Fruit fly (Drosophila melanogaster) whole organism, wandering third instar larva: ENCODE measurements around the gene Atg14.
A peak's percentile ranks its signal among the peaks of the same experiment; 100 is the strongest.

Source experiments
- Abd-B ChIP-seq: fragments of >200 bp; optimal IDR thresholded peaks from 2 replicates; lab custom pipeline; 2017; ENCODE audit warnings: missing biosample characterization, missing genetic modification characterization
- CG32264 ChIP-seq: fragments of 200-800 bp; sonication (Bioruptor generic); optimal IDR thresholded peaks from 2 replicates; lab custom pipeline; 2016; ENCODE audit warnings: missing biosample characterization, missing genetic modification characterization
- CG9705 ChIP-seq: fragments of 200-800 bp; sonication (Bioruptor generic); optimal IDR thresholded peaks from 2 replicates; lab custom pipeline; 2018; ENCODE audit warnings: missing biosample characterization, mild to moderate bottlenecking, missing genetic modification characterization
- Dfd ChIP-seq: fragments of >200 bp; optimal IDR thresholded peaks from 2 replicates; lab custom pipeline; 2017; ENCODE audit warnings: missing biosample characterization, missing genetic modification characterization
- Dif ChIP-seq: fragments of 200-275, 200-300 bp; sonication (Bioruptor generic); optimal IDR thresholded peaks from 2 replicates; lab custom pipeline; 2018; ENCODE audit warnings: missing biosample characterization, missing genetic modification characterization; ENCODE audit not compliant: partially characterized antibody
- GATAd ChIP-seq: sonication (Bioruptor generic); optimal IDR thresholded peaks from 2 replicates; lab custom pipeline; 2016; ENCODE audit warnings: missing biosample characterization, missing genetic modification characterization
- HLH106 ChIP-seq: fragments of 200-800 bp; optimal IDR thresholded peaks from 3 replicates; lab custom pipeline; 2019; ENCODE audit warnings: missing biosample characterization, mild to moderate bottlenecking, missing genetic modification characterization, moderate library complexity
- Hnf4 ChIP-seq: fragments of 200-800 bp; sonication (Bioruptor generic); optimal IDR thresholded peaks from 2 replicates; lab custom pipeline; 2016; ENCODE audit warnings: missing biosample characterization, mild to moderate bottlenecking, missing genetic modification characterization
- Hr78 ChIP-seq: fragments of >200 bp; optimal IDR thresholded peaks from 2 replicates; lab custom pipeline; 2017; ENCODE audit warnings: missing biosample characterization, missing genetic modification characterization
- Hr83 ChIP-seq: fragments of 200-300 bp; sonication (Bioruptor generic); optimal IDR thresholded peaks from 2 replicates; lab custom pipeline; 2016; ENCODE audit warnings: missing biosample characterization, mild to moderate bottlenecking, missing genetic modification characterization, moderate library complexity; ENCODE audit not compliant: poor library complexity, severe bottlenecking
- Mio ChIP-seq: sonication (Bioruptor generic); optimal IDR thresholded peaks from 2 replicates; lab custom pipeline; 2016; ENCODE audit warnings: missing biosample characterization, missing genetic modification characterization
- Myc ChIP-seq: fragments of >200 bp; optimal IDR thresholded peaks from 2 replicates; lab custom pipeline; 2017
- N ChIP-seq: fragments of >200 bp; optimal IDR thresholded peaks from 2 replicates; lab custom pipeline; 2018; ENCODE audit warnings: missing biosample characterization, missing external identifiers, missing genetic modification characterization
- OdsH ChIP-seq: fragments of 200-800 bp; sonication (Bioruptor generic); optimal IDR thresholded peaks from 2 replicates; lab custom pipeline; 2016; ENCODE audit warnings: missing biosample characterization, mild to moderate bottlenecking, missing genetic modification characterization
- Rel ChIP-seq, 2 experiments: fragments of 200-800 bp; sonication (Bioruptor generic) in 1 of 2; optimal IDR thresholded peaks; 2 replicates in 1 of 2; 3 replicates in 1 of 2; lab custom pipeline; 2016 to 2019; ENCODE audit warnings: mild to moderate bottlenecking in 2 of 2, missing biosample characterization in 2 of 2, missing genetic modification characterization in 2 of 2, moderate library complexity in 1 of 2
- Sp1 ChIP-seq: fragments of 200-800 bp; sonication (Bioruptor generic); optimal IDR thresholded peaks from 3 replicates; lab custom pipeline; 2019; ENCODE audit warnings: missing biosample characterization, mild to moderate bottlenecking, missing genetic modification characterization, moderate library complexity
- Vsx2 ChIP-seq: fragments of 200-300, 225-300 bp; sonication (Bioruptor generic); optimal IDR thresholded peaks from 2 replicates; lab custom pipeline; 2018; ENCODE audit warnings: missing biosample characterization, missing genetic modification characterization; ENCODE audit not compliant: partially characterized antibody
- br ChIP-seq: fragments of 200-800 bp; sonication (Bioruptor generic); optimal IDR thresholded peaks from 2 replicates; lab custom pipeline; 2016; ENCODE audit warnings: missing biosample characterization, missing genetic modification characterization
- brk ChIP-seq: fragments of 200-800 bp; sonication (Bioruptor generic); optimal IDR thresholded peaks from 2 replicates; lab custom pipeline; 2016; ENCODE audit warnings: missing biosample characterization, mild to moderate bottlenecking, missing genetic modification characterization
- dl ChIP-seq, 2 experiments: fragments of 175-275, 200-275 bp in 1 of 2; fragments of 200-275 bp in 1 of 2; sonication (Bioruptor generic); optimal IDR thresholded peaks; lab custom pipeline; 2018; ENCODE audit warnings: mild to moderate bottlenecking in 2 of 2, missing biosample characterization in 2 of 2, missing genetic modification characterization in 2 of 2, moderate library complexity in 2 of 2; ENCODE audit not compliant: partially characterized antibody in 2 of 2, insufficient read depth in 1 of 2
- dmrt93B ChIP-seq: fragments of 200-800 bp; sonication (Bioruptor generic); optimal IDR thresholded peaks from 2 replicates; lab custom pipeline; 2018; ENCODE audit warnings: missing biosample characterization, mild to moderate bottlenecking, missing genetic modification characterization
- dsf ChIP-seq: sonication (Bioruptor generic); optimal IDR thresholded peaks from 2 replicates; lab custom pipeline; 2016; ENCODE audit warnings: missing biosample characterization, missing genetic modification characterization, borderline replicate concordance
- ey ChIP-seq: fragments of 200-800 bp; sonication (Bioruptor generic); optimal IDR thresholded peaks from 2 replicates; lab custom pipeline; 2016; ENCODE audit warnings: missing biosample characterization, missing genetic modification characterization
- foxo ChIP-seq, 2 experiments: fragments of 200-800 bp; sonication (Bioruptor generic); optimal IDR thresholded peaks; 2 replicates in 1 of 2; 3 replicates in 1 of 2; lab custom pipeline; 2016 to 2017; ENCODE audit warnings: missing biosample characterization in 2 of 2, missing genetic modification characterization in 2 of 2
- fru ChIP-seq: fragments of 200-800 bp; sonication (Bioruptor generic); optimal IDR thresholded peaks from 3 replicates; lab custom pipeline; 2016; ENCODE audit warnings: missing biosample characterization, mild to moderate bottlenecking, missing genetic modification characterization
- h ChIP-seq: fragments of 200-800 bp; sonication (Bioruptor generic); optimal IDR thresholded peaks from 3 replicates; lab custom pipeline; 2016; ENCODE audit warnings: missing biosample characterization, mild to moderate bottlenecking, missing genetic modification characterization
- jim ChIP-seq: fragments of 175-275, 200-325 bp; sonication (Bioruptor generic); optimal IDR thresholded peaks from 2 replicates; lab custom pipeline; 2016; ENCODE audit warnings: missing biosample characterization, mild to moderate bottlenecking, missing genetic modification characterization
- lola ChIP-seq: fragments of >200 bp; optimal IDR thresholded peaks from 2 replicates; lab custom pipeline; 2017; ENCODE audit warnings: missing biosample characterization, missing genetic modification characterization
- pan ChIP-seq: fragments of >200 bp; optimal IDR thresholded peaks from 2 replicates; lab custom pipeline; 2017
- psq ChIP-seq: fragments of 200-800 bp; sonication (Bioruptor generic); optimal IDR thresholded peaks from 3 replicates; lab custom pipeline; 2017; ENCODE audit warnings: missing biosample characterization, mild to moderate bottlenecking, missing genetic modification characterization, moderate library complexity
- rgr ChIP-seq: fragments of 200-800 bp; sonication (Bioruptor generic); optimal IDR thresholded peaks from 3 replicates; lab custom pipeline; 2016; ENCODE audit warnings: missing biosample characterization, mild to moderate bottlenecking, missing genetic modification characterization
- sage ChIP-seq: fragments of 200-800 bp; sonication (Bioruptor generic); optimal IDR thresholded peaks from 2 replicates; lab custom pipeline; 2016; ENCODE audit warnings: missing biosample characterization, mild to moderate bottlenecking, missing genetic modification characterization
- sv ChIP-seq: fragments of 200-800 bp; sonication (Bioruptor generic); optimal IDR thresholded peaks from 3 replicates; lab custom pipeline; 2016; ENCODE audit warnings: missing biosample characterization, missing genetic modification characterization
- tai ChIP-seq: sonication (Bioruptor generic); optimal IDR thresholded peaks from 2 replicates; lab custom pipeline; 2016; ENCODE audit warnings: missing biosample characterization, missing genetic modification characterization
- usp ChIP-seq: fragments of >200 bp; optimal IDR thresholded peaks from 2 replicates; lab custom pipeline; 2017; ENCODE audit warnings: missing biosample characterization, missing genetic modification characterization
- woc ChIP-seq: sonication (Bioruptor generic); optimal IDR thresholded peaks from 2 replicates; lab custom pipeline; 2016; ENCODE audit warnings: missing biosample characterization, mild to moderate bottlenecking, missing genetic modification characterization

The Atg14 gene

dm6 chr3R:29116167-29116725 is at the start of gene Atg14:
Gene Atg14, plus strand, starts transcription at chr3R:29116391.
- no peak for TF ChIP-seq Mio (GFP tag; lab: Kevin White, UChicago)
- no peak for TF ChIP-seq Rel (GFP tag; optimal IDR thresholded peaks at IDR 0.05; lab: Kevin White, UChicago)
- TF ChIP-seq Rel (tag; optimal IDR thresholded peaks at IDR 0.05; lab: Kevin White, UChicago): no peak
- TF ChIP-seq h (GFP tag; lab: Kevin White, UChicago): peak; percentile 27
- no peak for TF ChIP-seq Abd-B (GFP tag; lab: Kevin White, UChicago)
- no peak for TF ChIP-seq dsf
- TF ChIP-seq Hr83 (GFP tag; lab: Kevin White, UChicago): peak; percentile 1
- TF ChIP-seq lola (GFP tag; lab: Kevin White, UChicago): no peak
- TF ChIP-seq br (GFP tag; lab: Kevin White, UChicago): peak; percentile 9
- TF ChIP-seq Sp1 (GFP tag; lab: Kevin White, UChicago): no peak
- TF ChIP-seq Hnf4 (GFP tag; lab: Kevin White, UChicago): no peak
- peak in 1 of 2 experiments; percentile 21 for TF ChIP-seq foxo (GFP tag; optimal IDR thresholded peaks at IDR 0.05; lab: Kevin White, UChicago)
- TF ChIP-seq GATAd (GFP tag; lab: Kevin White, UChicago): no peak
- peak; percentile 37 for TF ChIP-seq fru (GFP tag; lab: Kevin White, UChicago)
- TF ChIP-seq, all 38 proteins: peak for 5

- no peak for TF ChIP-seq Hr78 (GFP tag; lab: Kevin White, UChicago)
- no peak for TF ChIP-seq CG32264 (GFP tag; lab: Kevin White, UChicago)
- TF ChIP-seq Dif: no peak
- no peak for TF ChIP-seq Abd-B (GFP tag; lab: Kevin White, UChicago)
- TF ChIP-seq Hr83 (GFP tag; lab: Kevin White, UChicago): no peak
- TF ChIP-seq fru (GFP tag; lab: Kevin White, UChicago): peak; percentile 28
- no peak for TF ChIP-seq Mio (GFP tag; lab: Kevin White, UChicago)
- no peak for TF ChIP-seq Vsx2 (GFP tag; lab: Kevin White, UChicago)
- TF ChIP-seq h (GFP tag; lab: Kevin White, UChicago): peak; percentile 34
- TF ChIP-seq Dfd (GFP tag; lab: Kevin White, UChicago): no peak
- no peak for TF ChIP-seq Rel (GFP tag; optimal IDR thresholded peaks at IDR 0.05; lab: Kevin White, UChicago)
- peak; percentile 29 for TF ChIP-seq Rel (tag; optimal IDR thresholded peaks at IDR 0.05; lab: Kevin White, UChicago)
- no peak for TF ChIP-seq jim
- no peak for TF ChIP-seq HLH106 (tag; lab: Kevin White, UChicago)
- no peak for TF ChIP-seq psq (GFP tag; lab: Kevin White, UChicago)
- no peak for TF ChIP-seq br (GFP tag; lab: Kevin White, UChicago)
- TF ChIP-seq foxo (GFP tag; optimal IDR thresholded peaks at IDR 0.05; lab: Kevin White, UChicago): no peak
- no peak for TF ChIP-seq tai (GFP tag; lab: Kevin White, UChicago)
- peak; percentile 9 for TF ChIP-seq Sp1 (GFP tag; lab: Kevin White, UChicago)
These were observed 49.1 kb upstream of the Atg14 start for dm6 chr3R:29067091-29067490.

DNA sequence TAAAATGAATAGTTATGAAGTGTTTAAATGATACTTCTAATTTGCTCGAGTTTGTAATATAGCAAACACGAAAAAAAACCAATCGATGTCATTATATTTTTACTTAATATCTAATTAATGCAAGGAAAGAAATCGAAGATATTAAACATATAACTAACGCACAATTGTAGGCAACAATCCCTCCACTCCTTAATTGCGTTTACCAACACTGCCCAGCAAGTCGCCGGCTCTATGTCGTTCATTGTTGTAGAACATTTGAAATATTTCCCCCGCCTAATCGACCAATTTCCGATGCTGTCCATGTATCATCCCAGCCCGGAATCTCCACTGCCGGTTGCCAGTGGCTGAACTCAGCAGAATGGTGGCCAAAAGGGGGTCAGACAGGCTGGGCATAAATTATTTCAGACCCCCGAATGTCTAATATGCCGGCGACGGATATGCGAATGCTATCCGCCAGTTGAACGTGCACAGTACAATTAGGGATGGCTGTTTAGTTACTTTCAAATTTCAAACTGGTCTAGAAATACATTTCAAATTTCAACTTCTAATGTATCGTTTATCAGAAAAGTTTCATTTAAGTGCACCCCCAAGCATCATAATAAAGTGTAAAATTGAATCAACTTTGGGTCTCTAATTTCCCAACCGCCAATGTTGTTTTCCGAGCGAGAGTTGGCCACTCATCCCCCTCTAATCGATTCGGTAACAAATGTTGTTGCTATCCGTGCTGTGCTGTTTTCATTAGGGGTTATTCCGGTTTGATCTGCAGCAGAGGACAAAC is 47.6 kb upstream of the Atg14 start:
- no peak for TF ChIP-seq Hr83 (GFP tag; lab: Kevin White, UChicago)
- no peak for TF ChIP-seq sv (GFP tag; lab: Kevin White, UChicago)
- TF ChIP-seq Myc: no peak
- TF ChIP-seq lola (GFP tag; lab: Kevin White, UChicago): no peak
- TF ChIP-seq pan (lab: Kevin White, UChicago): no peak
- TF ChIP-seq tai (GFP tag; lab: Kevin White, UChicago): no peak
- peak; percentile 25 for TF ChIP-seq woc (GFP tag; lab: Kevin White, UChicago)
- TF ChIP-seq Hr78 (GFP tag; lab: Kevin White, UChicago): no peak
- TF ChIP-seq Rel (GFP tag; optimal IDR thresholded peaks at IDR 0.05; lab: Kevin White, UChicago): peak; percentile 4
- no peak for TF ChIP-seq Rel (tag; optimal IDR thresholded peaks at IDR 0.05; lab: Kevin White, UChicago)
- TF ChIP-seq Dfd (GFP tag; lab: Kevin White, UChicago): no peak
- no peak for TF ChIP-seq CG32264 (GFP tag; lab: Kevin White, UChicago)
- TF ChIP-seq Dif: no peak
- peak; percentile 1 for TF ChIP-seq br (GFP tag; lab: Kevin White, UChicago)
- peak in 1 of 2 experiments; percentile 63 for TF ChIP-seq foxo (GFP tag; optimal IDR thresholded peaks at IDR 0.05; lab: Kevin White, UChicago)
- no peak for TF ChIP-seq GATAd (GFP tag; lab: Kevin White, UChicago)
- TF ChIP-seq Sp1 (GFP tag; lab: Kevin White, UChicago): peak; percentile 32
- no peak for TF ChIP-seq usp
- TF ChIP-seq ey (GFP tag; lab: Kevin White, UChicago): peak; percentile 68
- no peak for TF ChIP-seq Mio (GFP tag; lab: Kevin White, UChicago)
- peak; percentile 14 for TF ChIP-seq Hnf4 (GFP tag; lab: Kevin White, UChicago)
- TF ChIP-seq rgr (GFP tag; lab: Kevin White, UChicago): peak; percentile 20
- no peak for TF ChIP-seq CG9705 (GFP tag; lab: Kevin White, UChicago)
- no peak for TF ChIP-seq dl (GFP tag; optimal IDR thresholded peaks at IDR 0.05; lab: Kevin White, UChicago; ENCODE audit: insufficient read depth in 1 of 2, partially characterized antibody in 2 of 2)
- peak; percentile 30 for TF ChIP-seq OdsH
- TF ChIP-seq dsf: no peak
- TF ChIP-seq Vsx2 (GFP tag; lab: Kevin White, UChicago): no peak
- no peak for TF ChIP-seq N (GFP tag; lab: Kevin White, UChicago)
- TF ChIP-seq dmrt93B (GFP tag; lab: Kevin White, UChicago): no peak
- TF ChIP-seq h (GFP tag; lab: Kevin White, UChicago): peak; percentile 55
- peak; percentile 42 for TF ChIP-seq fru (GFP tag; lab: Kevin White, UChicago)
- TF ChIP-seq sage (GFP tag; lab: Kevin White, UChicago): no peak
- TF ChIP-seq jim: no peak
- no peak for TF ChIP-seq brk (GFP tag; lab: Kevin White, UChicago)
- peak; percentile 54 for TF ChIP-seq HLH106 (tag; lab: Kevin White, UChicago)
- TF ChIP-seq, all 38 proteins: peak for 12
